Fruit fly (Drosophila melanogaster) whole organism, prepupa: ENCODE data around the gene CG43218.

Source experiments
- CG10631 ChIP-seq: fragments of 200-800 bp; sonication (Bioruptor generic); optimal IDR thresholded peaks from 2 replicates; lab custom pipeline; 2016; ENCODE audit warnings: missing biosample characterization, missing genetic modification characterization
- CG11294 ChIP-seq: fragments of 200-800 bp; sonication (Bioruptor generic); IDR thresholded peaks from 2 replicates; pipeline ENCODE4 v1.3.6; 2022; ENCODE audit warnings: missing biosample characterization, missing genetic modification characterization
- CG11902 ChIP-seq: fragments of 200-800 bp; sonication (Bioruptor generic); optimal IDR thresholded peaks from 3 replicates; lab custom pipeline; 2016; ENCODE audit warnings: missing biosample characterization, missing genetic modification characterization
- CG15336 ChIP-seq: fragments of 200-800 bp; sonication (Bioruptor generic); IDR thresholded peaks from 2 replicates; pipeline ENCODE4 v1.3.6; 2022; ENCODE audit warnings: missing biosample characterization, missing genetic modification characterization
- CG32006 ChIP-seq: fragments of 200-800 bp; sonication (Bioruptor generic); optimal IDR thresholded peaks from 3 replicates; lab custom pipeline; 2017; ENCODE audit warnings: missing biosample characterization, mild to moderate bottlenecking, missing genetic modification characterization
- CG34406 ChIP-seq: fragments of 200-800 bp; sonication (Bioruptor generic); optimal IDR thresholded peaks from 3 replicates; lab custom pipeline; 2016; ENCODE audit warnings: missing biosample characterization, missing genetic modification characterization
- CG3919 ChIP-seq: fragments of 200-800 bp; sonication (Bioruptor generic); optimal IDR thresholded peaks from 3 replicates; lab custom pipeline; 2016; ENCODE audit warnings: missing biosample characterization, missing genetic modification characterization
- CG4318 ChIP-seq: fragments of 200-800 bp; sonication (Bioruptor generic); optimal IDR thresholded peaks from 3 replicates; lab custom pipeline; 2017; ENCODE audit warnings: missing biosample characterization, mild to moderate bottlenecking, missing genetic modification characterization
- CG6276 ChIP-seq: fragments of 200-800 bp; sonication (Bioruptor generic); optimal IDR thresholded peaks from 2 replicates; lab custom pipeline; 2017; ENCODE audit warnings: missing biosample characterization, mild to moderate bottlenecking, missing genetic modification characterization
- CG6792 ChIP-seq: fragments of 200-800 bp; sonication (Bioruptor generic); optimal IDR thresholded peaks from 3 replicates; lab custom pipeline; 2016; ENCODE audit warnings: missing biosample characterization, missing genetic modification characterization
- CG6854 ChIP-seq: fragments of 200-800 bp; sonication (Bioruptor generic); optimal IDR thresholded peaks from 2 replicates; lab custom pipeline; 2017; ENCODE audit warnings: missing biosample characterization, mild to moderate bottlenecking, missing genetic modification characterization
- CG7368 ChIP-seq: fragments of 200-800 bp; sonication (Bioruptor generic); optimal IDR thresholded peaks from 3 replicates; lab custom pipeline; 2016; ENCODE audit warnings: missing biosample characterization, missing genetic modification characterization
- CG8119 ChIP-seq: fragments of 200-800 bp; sonication (Bioruptor generic); IDR thresholded peaks from 3 replicates; pipeline ENCODE4 v1.3.6; 2022; ENCODE audit warnings: missing biosample characterization, missing genetic modification characterization
- CG8319 ChIP-seq: fragments of 200-800 bp; sonication (Bioruptor generic); optimal IDR thresholded peaks from 3 replicates; lab custom pipeline; 2016; ENCODE audit warnings: missing biosample characterization, missing genetic modification characterization
- CG8632 ChIP-seq: fragments of 200-800 bp; sonication (Bioruptor generic); optimal IDR thresholded peaks from 3 replicates; lab custom pipeline; 2016; ENCODE audit warnings: missing biosample characterization, missing genetic modification characterization
- CG9139 ChIP-seq: fragments of 200-800 bp; sonication (Bioruptor generic); optimal IDR thresholded peaks from 3 replicates; lab custom pipeline; 2017; ENCODE audit warnings: missing biosample characterization, mild to moderate bottlenecking, missing genetic modification characterization
- Eip75B ChIP-seq: fragments of 200-800 bp; sonication (Bioruptor generic); optimal IDR thresholded peaks from 3 replicates; lab custom pipeline; 2016; ENCODE audit warnings: missing biosample characterization, missing genetic modification characterization
- Eip78C ChIP-seq: fragments of 200-800 bp; sonication (Bioruptor generic); peaks from one replicate; lab custom pipeline; 2016; ENCODE audit warnings: missing biosample characterization, missing genetic modification characterization
- Eip93F ChIP-seq: fragments of 200-800 bp; sonication (Bioruptor generic); optimal IDR thresholded peaks from 2 replicates; lab custom pipeline; 2016; ENCODE audit warnings: missing biosample characterization, mild to moderate bottlenecking, missing genetic modification characterization
- Ets96B ChIP-seq: fragments of 200-800 bp; optimal IDR thresholded peaks from 2 replicates; lab custom pipeline; 2019; ENCODE audit warnings: missing biosample characterization, mild to moderate bottlenecking, missing genetic modification characterization, moderate library complexity
- Gug ChIP-seq: fragments of 200-800 bp; sonication (Bioruptor generic); IDR thresholded peaks from 2 replicates; pipeline ENCODE4 v1.3.6; 2022; ENCODE audit warnings: missing biosample characterization, missing genetic modification characterization
- Hr38 ChIP-seq: sonication (Bioruptor generic); optimal IDR thresholded peaks from 2 replicates; lab custom pipeline; 2016; ENCODE audit warnings: missing biosample characterization, missing genetic modification characterization
- Lpt ChIP-seq: fragments of 200-800 bp; sonication (Bioruptor generic); optimal IDR thresholded peaks from 3 replicates; lab custom pipeline; 2016; ENCODE audit warnings: missing biosample characterization, missing genetic modification characterization
- OdsH ChIP-seq: fragments of 200-800 bp; sonication (Bioruptor generic); optimal IDR thresholded peaks from 3 replicates; lab custom pipeline; 2016; ENCODE audit warnings: missing biosample characterization, missing genetic modification characterization
- Smox ChIP-seq: fragments of 200-800 bp; sonication (Bioruptor generic); optimal IDR thresholded peaks from 3 replicates; lab custom pipeline; 2016; ENCODE audit warnings: missing biosample characterization, missing genetic modification characterization
- Sox102F ChIP-seq: fragments of 200-800 bp; sonication (Bioruptor generic); optimal IDR thresholded peaks from 2 replicates; lab custom pipeline; 2016; ENCODE audit warnings: missing biosample characterization, mild to moderate bottlenecking, missing genetic modification characterization
- Sox14 ChIP-seq: fragments of 200-800 bp; sonication (Bioruptor generic); optimal IDR thresholded peaks from 3 replicates; lab custom pipeline; 2016; ENCODE audit warnings: missing biosample characterization, missing genetic modification characterization
- acj6 ChIP-seq: fragments of 200-800 bp; sonication (Bioruptor generic); optimal IDR thresholded peaks from 3 replicates; lab custom pipeline; 2016; ENCODE audit warnings: missing biosample characterization, missing genetic modification characterization
- cyc ChIP-seq: fragments of 200-800 bp; sonication (Bioruptor generic); optimal IDR thresholded peaks from 3 replicates; lab custom pipeline; 2016; ENCODE audit warnings: missing biosample characterization, missing genetic modification characterization
- dac ChIP-seq: fragments of 200-800 bp; sonication (Bioruptor generic); optimal IDR thresholded peaks from 2 replicates; lab custom pipeline; 2017; ENCODE audit warnings: missing biosample characterization, mild to moderate bottlenecking, missing genetic modification characterization
- dsx ChIP-seq: fragments of 200-800 bp; optimal IDR thresholded peaks from 3 replicates; lab custom pipeline; 2019; ENCODE audit warnings: missing biosample characterization, mild to moderate bottlenecking, missing genetic modification characterization, moderate library complexity; ENCODE audit not compliant: poor library complexity, severe bottlenecking
- eg ChIP-seq: fragments of 200-800 bp; sonication (Bioruptor generic); IDR thresholded peaks from 3 replicates; pipeline ENCODE4 v1.3.6; 2022; ENCODE audit warnings: missing biosample characterization, missing genetic modification characterization
- esn ChIP-seq: fragments of 200-800 bp; sonication (Bioruptor generic); optimal IDR thresholded peaks from 2 replicates; lab custom pipeline; 2016; ENCODE audit warnings: missing biosample characterization, mild to moderate bottlenecking, missing genetic modification characterization, moderate library complexity
- fkh ChIP-seq: fragments of 200-800 bp; sonication (Bioruptor generic); optimal IDR thresholded peaks from 3 replicates; lab custom pipeline; 2017; ENCODE audit warnings: missing biosample characterization, mild to moderate bottlenecking, missing genetic modification characterization, moderate library complexity
- salr ChIP-seq, 2 experiments: fragments of 200-800 bp; sonication (Bioruptor generic); optimal IDR thresholded peaks; 3 replicates each; lab custom pipeline; 2016 to 2018; ENCODE audit warnings: missing biosample characterization in 2 of 2, missing genetic modification characterization in 2 of 2, mild to moderate bottlenecking in 1 of 2
- spab ChIP-seq: fragments of 200-800 bp; sonication (Bioruptor generic); optimal IDR thresholded peaks from 2 replicates; lab custom pipeline; 2017; ENCODE audit warnings: missing biosample characterization, mild to moderate bottlenecking, missing genetic modification characterization, missing genetic modification reagents
- ss ChIP-seq, 2 experiments: fragments of 200-800 bp; sonication (Bioruptor generic); optimal IDR thresholded peaks; 2 replicates in 1 of 2; 3 replicates in 1 of 2; lab custom pipeline; 2017 to 2018; ENCODE audit warnings: mild to moderate bottlenecking in 2 of 2, missing biosample characterization in 2 of 2, missing genetic modification characterization in 2 of 2, moderate library complexity in 1 of 2
- svp ChIP-seq: fragments of 200-800 bp; sonication (Bioruptor generic); peaks from one replicate; lab custom pipeline; 2016; ENCODE audit warnings: missing biosample characterization, missing genetic modification characterization
- topi ChIP-seq: fragments of 200-800 bp; sonication (Bioruptor generic); optimal IDR thresholded peaks from 3 replicates; lab custom pipeline; 2016; ENCODE audit warnings: missing biosample characterization, missing genetic modification characterization
- vri ChIP-seq: fragments of 200-800 bp; sonication (Bioruptor generic); optimal IDR thresholded peaks from 3 replicates; lab custom pipeline; 2016; ENCODE audit warnings: missing biosample characterization, mild to moderate bottlenecking, missing genetic modification characterization

CG43218 gene

DNA sequence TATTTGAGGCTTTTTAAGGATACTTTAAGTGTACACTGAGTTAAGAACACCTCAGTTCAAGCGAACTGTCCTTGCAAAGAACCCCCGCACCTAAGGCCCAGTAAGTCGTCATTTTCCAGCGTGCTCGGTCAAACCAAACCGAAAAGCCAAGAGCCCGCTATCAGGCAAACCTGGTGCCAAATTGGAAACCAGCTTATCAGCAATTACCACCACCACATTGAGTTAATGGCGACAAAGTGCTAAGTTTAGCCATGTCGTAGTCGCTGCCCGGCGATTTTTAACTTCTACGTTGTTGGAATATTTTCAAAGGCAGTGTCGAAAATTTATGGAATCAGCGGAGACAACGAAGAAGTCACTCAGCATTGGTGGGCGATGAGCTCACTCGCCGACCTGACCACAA, 24.9 kb downstream of the CG43218 start:
- TF ChIP-seq Eip93F, result peak; percentile 76
- TF ChIP-seq Eip75B (GFP tag; lab: Kevin White, UChicago), result no peak
- TF ChIP-seq CG15336, result no peak
- TF ChIP-seq ss (GFP tag; optimal IDR thresholded peaks at IDR 0.05; lab: Kevin White, UChicago), result no peak
- TF ChIP-seq vri (GFP tag; lab: Kevin White, UChicago), result peak; percentile 33
- TF ChIP-seq CG32006 (GFP tag; lab: Kevin White, UChicago), result no peak
- no peak for TF ChIP-seq OdsH (GFP tag; lab: Kevin White, UChicago)
- TF ChIP-seq Ets96B (tag; lab: Kevin White, UChicago), result no peak
- TF ChIP-seq Lpt (GFP tag; lab: Kevin White, UChicago), result no peak
- no peak for TF ChIP-seq CG6854 (GFP tag; lab: Kevin White, UChicago)
- TF ChIP-seq spab (GFP tag; lab: Kevin White, UChicago), result no peak
- no peak for TF ChIP-seq salr (GFP tag; optimal IDR thresholded peaks at IDR 0.05; lab: Kevin White, UChicago)
- no peak for TF ChIP-seq CG8632 (GFP tag; lab: Kevin White, UChicago)
- no peak for TF ChIP-seq CG9139 (GFP tag; lab: Kevin White, UChicago)
- TF ChIP-seq Eip78C (GFP tag; lab: Kevin White, UChicago), result no peak
- no peak for TF ChIP-seq cyc
- TF ChIP-seq svp (GFP tag; lab: Kevin White, UChicago), result no peak
- no peak for TF ChIP-seq CG8119

DNA sequence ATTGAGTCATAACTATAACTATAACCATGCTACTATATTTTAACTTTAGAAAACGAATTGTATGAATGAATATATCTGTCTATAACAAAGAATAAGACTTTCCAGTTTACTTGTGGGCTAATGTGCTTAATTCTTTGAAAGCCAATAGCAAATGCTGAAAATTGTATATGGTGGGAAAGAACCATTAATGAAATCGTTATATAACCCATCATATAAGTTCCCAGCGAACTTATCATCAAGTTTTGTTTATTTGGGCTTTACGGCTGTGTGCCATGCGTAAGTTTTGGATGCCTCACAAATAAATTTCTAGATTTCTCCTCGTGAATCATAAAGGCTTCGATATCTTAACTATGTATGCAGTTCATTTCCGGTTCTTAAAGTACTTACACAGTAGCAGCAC, 26.0 kb downstream of the CG43218 start:
- TF ChIP-seq CG3919 (GFP tag; lab: Kevin White, UChicago), result no peak
- TF ChIP-seq dsx (GFP tag; lab: Kevin White, UChicago), result no peak
- no peak for TF ChIP-seq salr (GFP tag; optimal IDR thresholded peaks at IDR 0.05; lab: Kevin White, UChicago)
- no peak for TF ChIP-seq CG11902 (GFP tag; lab: Kevin White, UChicago)
- no peak for TF ChIP-seq CG7368 (GFP tag; lab: Kevin White, UChicago)
- TF ChIP-seq Sox14 (GFP tag; lab: Kevin White, UChicago), result no peak
- no peak for TF ChIP-seq CG6792 (GFP tag; lab: Kevin White, UChicago)
- no peak for TF ChIP-seq Smox (GFP tag; lab: Kevin White, UChicago)
- TF ChIP-seq Gug (GFP tag; lab: Robert Waterston, UW), result no peak
- no peak for TF ChIP-seq acj6 (GFP tag; lab: Kevin White, UChicago)
- no peak for TF ChIP-seq CG9139 (GFP tag; lab: Kevin White, UChicago)
- TF ChIP-seq, all 60 proteins: peak for 0

DNA sequence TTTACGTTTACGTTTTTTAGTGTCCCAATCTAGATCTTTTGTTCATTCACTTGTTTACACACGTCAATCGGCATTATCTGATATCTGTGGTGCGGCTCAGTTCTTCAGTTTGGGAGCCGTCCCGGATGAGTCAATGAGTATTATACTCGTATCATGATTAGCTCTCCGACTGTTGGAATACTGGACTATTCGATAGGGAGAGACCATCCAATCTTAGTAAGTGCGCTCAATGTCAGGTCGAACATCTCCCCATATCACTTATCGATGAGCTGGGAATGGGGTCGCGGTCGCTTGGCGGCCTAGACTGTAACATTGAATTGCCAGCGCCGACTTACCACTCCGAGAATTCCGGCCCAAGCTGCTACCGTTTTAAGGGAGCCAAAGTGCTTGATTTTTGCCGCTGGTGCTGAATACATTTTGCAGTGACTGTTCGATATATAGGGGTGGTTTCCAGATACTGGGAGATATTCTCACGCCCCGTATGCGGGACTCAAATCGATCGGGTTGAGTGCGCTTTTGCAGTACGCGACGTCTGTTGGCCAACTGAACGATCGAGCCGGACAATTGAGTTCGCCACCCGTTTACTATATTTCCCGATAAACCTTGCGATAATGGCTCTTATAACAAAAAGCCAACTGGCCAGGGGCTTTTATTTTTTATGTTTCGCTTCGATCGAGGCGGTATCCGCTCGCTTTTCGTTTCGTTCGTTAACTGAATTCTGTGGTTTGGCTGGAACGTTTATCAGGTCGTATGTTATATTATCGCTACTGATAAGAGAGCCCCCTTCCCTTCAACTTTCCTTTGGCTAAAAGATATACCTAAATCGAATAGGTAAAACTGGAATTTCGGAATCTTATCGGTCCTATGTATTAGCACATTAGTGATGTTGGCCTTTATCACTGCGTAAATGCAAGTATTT, 27.2 kb downstream of the CG43218 start:
- TF ChIP-seq fkh (GFP tag; lab: Kevin White, UChicago) (peak; percentile 35), vri (GFP tag; lab: Kevin White, UChicago) (peak; percentile 81), Sox102F (GFP tag; lab: Kevin White, UChicago) (no peak), Eip93F (peak; percentile 37), Eip78C (GFP tag; lab: Kevin White, UChicago) (peak; percentile 55)

DNA sequence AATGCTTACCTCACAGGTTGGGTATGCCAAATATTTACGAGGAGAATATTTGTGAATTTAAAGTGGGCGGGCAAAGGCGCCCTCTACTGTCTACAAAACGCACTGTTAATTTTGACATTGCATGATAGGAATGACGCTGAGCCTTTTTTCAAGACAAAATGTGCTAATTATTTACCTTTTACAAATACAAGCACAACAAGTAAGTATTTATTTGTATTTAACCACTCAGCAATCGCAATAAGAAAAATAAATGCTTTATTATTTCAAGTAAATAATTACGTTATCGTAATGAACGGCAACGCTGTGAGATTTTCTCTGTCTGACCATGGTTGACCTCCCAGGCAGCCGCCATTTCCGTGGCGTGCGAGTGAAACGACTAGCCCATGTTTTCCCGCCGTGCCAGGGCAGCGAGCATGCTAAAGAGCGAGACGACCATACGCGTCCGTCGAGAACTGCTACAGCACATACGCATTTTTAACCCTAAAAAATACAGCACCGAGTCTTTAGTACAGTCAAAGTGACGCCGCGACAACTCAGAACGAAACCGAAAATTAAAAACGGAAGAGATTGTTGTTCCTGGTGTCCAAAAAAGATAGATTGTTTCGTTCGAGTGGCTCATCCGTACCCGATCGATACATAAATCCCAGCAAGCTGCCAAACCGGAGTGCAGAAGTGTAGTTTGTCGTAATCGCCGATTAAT, 28.0 kb downstream of the CG43218 start, which contains the start of the genes CG12974 and pzg:
CG12974 (minus strand) TSS at position 324 of the 700 bp plus-strand sequence.
pzg (plus strand) TSS at position 461 of the 700 bp plus-strand sequence.
- TF ChIP-seq CG8119, result no peak
- TF ChIP-seq CG8632 (GFP tag; lab: Kevin White, UChicago), result peak; percentile 27
- TF ChIP-seq CG34406 (GFP tag; lab: Kevin White, UChicago), result peak; percentile 15
- peak; percentile 33 for TF ChIP-seq CG10631 (GFP tag; lab: Kevin White, UChicago)
- no peak for TF ChIP-seq dac (GFP tag; lab: Kevin White, UChicago)
- peak; percentile 11 for TF ChIP-seq CG9139 (GFP tag; lab: Kevin White, UChicago)
- TF ChIP-seq svp (GFP tag; lab: Kevin White, UChicago), result peak; percentile 93
- TF ChIP-seq Eip93F, result no peak
- TF ChIP-seq cyc, result peak; percentile 69
- TF ChIP-seq CG4318 (GFP tag; lab: Kevin White, UChicago), result peak; percentile 23
- TF ChIP-seq CG32006 (GFP tag; lab: Kevin White, UChicago), result peak; percentile 46
- TF ChIP-seq fkh (GFP tag; lab: Kevin White, UChicago), result peak; percentile 70
- TF ChIP-seq CG7368 (GFP tag; lab: Kevin White, UChicago), result no peak
- TF ChIP-seq CG8319 (GFP tag; lab: Kevin White, UChicago), result peak; percentile 13
- peak; percentile 70 for TF ChIP-seq topi (GFP tag; lab: Kevin White, UChicago)
- TF ChIP-seq Hr38 (GFP tag; lab: Kevin White, UChicago), result no peak
- no peak for TF ChIP-seq CG11294
- TF ChIP-seq CG6276 (GFP tag; lab: Kevin White, UChicago), result no peak
- peak; percentile 44 for TF ChIP-seq Eip75B (GFP tag; lab: Kevin White, UChicago)
- TF ChIP-seq esn, result peak; percentile 67
- TF ChIP-seq eg, result peak; percentile 66
- peak; percentile 17 for TF ChIP-seq Ets96B (tag; lab: Kevin White, UChicago)
- TF ChIP-seq CG3919 (GFP tag; lab: Kevin White, UChicago), result peak; percentile 66
- TF ChIP-seq CG11902 (GFP tag; lab: Kevin White, UChicago), result peak; percentile 54
- TF ChIP-seq Sox14 (GFP tag; lab: Kevin White, UChicago), result peak; percentile 70
